Fruit fly (Drosophila melanogaster) whole organism, embryonic: ENCODE measurements around the gene CG4645.

Source experiments
- Atf-2 ChIP-seq: fragments of 200-800 bp; sonication (Bioruptor generic); optimal IDR thresholded peaks from 2 replicates; lab custom pipeline; 2016; ENCODE audit warnings: missing biosample characterization, missing genetic modification characterization
- CG10462 ChIP-seq: fragments of 200-800 bp; sonication (Bioruptor generic); optimal IDR thresholded peaks from 2 replicates; lab custom pipeline; 2016; ENCODE audit warnings: missing biosample characterization, missing genetic modification characterization
- CG10565 ChIP-seq: fragments of 200-800 bp; sonication (Bioruptor generic); optimal IDR thresholded peaks from 3 replicates; lab custom pipeline; 2016; ENCODE audit warnings: missing biosample characterization, mild to moderate bottlenecking, missing genetic modification characterization
- CG11398 ChIP-seq: fragments of 200-800 bp; sonication (Bioruptor generic); optimal IDR thresholded peaks from 2 replicates; lab custom pipeline; 2016; ENCODE audit warnings: missing biosample characterization, missing genetic modification characterization
- CG12104 ChIP-seq: fragments of 200-800 bp; sonication (Bioruptor generic); optimal IDR thresholded peaks from 3 replicates; lab custom pipeline; 2016; ENCODE audit warnings: missing biosample characterization, missing genetic modification characterization
- CG1529 ChIP-seq: fragments of 200-800 bp; sonication (Bioruptor generic); optimal IDR thresholded peaks from 3 replicates; lab custom pipeline; 2018; ENCODE audit warnings: missing biosample characterization, missing genetic modification characterization
- CG17186 ChIP-seq: fragments of 200-800 bp; sonication (Bioruptor generic); optimal IDR thresholded peaks from 3 replicates; lab custom pipeline; 2017; ENCODE audit warnings: missing biosample characterization, missing genetic modification reagents, missing genetic modification characterization
- CG1792 ChIP-seq: fragments of 200-800 bp; sonication (Bioruptor generic); optimal IDR thresholded peaks from 2 replicates; lab custom pipeline; 2016; ENCODE audit warnings: missing biosample characterization, missing genetic modification characterization
- CG2120 ChIP-seq: fragments of 200-800 bp; sonication (Bioruptor generic); optimal IDR thresholded peaks from 3 replicates; lab custom pipeline; 2016; ENCODE audit warnings: missing biosample characterization, missing genetic modification characterization
- CG31365 ChIP-seq: fragments of 200-800 bp; sonication (Bioruptor generic); optimal IDR thresholded peaks from 2 replicates; lab custom pipeline; 2018; ENCODE audit warnings: missing biosample characterization, mild to moderate bottlenecking, missing genetic modification characterization
- CG32767 ChIP-seq: fragments of 200-800 bp; sonication (Bioruptor generic); IDR thresholded peaks from 2 replicates; pipeline ENCODE4 v1.3.6; 2022; ENCODE audit warnings: missing biosample characterization, missing genetic modification characterization
- CG34422 ChIP-seq: fragments of 200-800 bp; sonication (Bioruptor generic); IDR thresholded peaks from 3 replicates; pipeline ENCODE4 v1.3.6; 2022; ENCODE audit warnings: missing biosample characterization, missing genetic modification characterization
- CG3838 ChIP-seq: fragments of 200-800 bp; sonication (Bioruptor generic); optimal IDR thresholded peaks from 3 replicates; lab custom pipeline; 2016; ENCODE audit warnings: missing biosample characterization, missing genetic modification characterization
- CG42726 ChIP-seq: fragments of 200-800 bp; sonication (Bioruptor generic); IDR thresholded peaks from 2 replicates; pipeline ENCODE4 v1.3.6; 2022; ENCODE audit warnings: missing biosample characterization, missing genetic modification characterization; ENCODE audit not compliant: partially characterized antibody
- CG4328 ChIP-seq: fragments of 200-800 bp; sonication (Bioruptor generic); optimal IDR thresholded peaks from 3 replicates; lab custom pipeline; 2017; ENCODE audit warnings: missing biosample characterization, missing genetic modification reagents, missing genetic modification characterization
- CG5245 ChIP-seq: fragments of 200-800 bp; sonication (Bioruptor generic); optimal IDR thresholded peaks from 3 replicates; lab custom pipeline; 2016; ENCODE audit warnings: missing biosample characterization, missing genetic modification characterization
- CG6791 ChIP-seq: fragments of 200-800 bp; sonication (Bioruptor generic); IDR thresholded peaks from 3 replicates; pipeline ENCODE4 v1.3.6; 2022; ENCODE audit warnings: missing biosample characterization, missing genetic modification characterization; ENCODE audit not compliant: partially characterized antibody
- CG8089 ChIP-seq: fragments of 200-800 bp; sonication (Bioruptor generic); optimal IDR thresholded peaks from 3 replicates; lab custom pipeline; 2016; ENCODE audit warnings: missing biosample characterization, missing genetic modification characterization
- CG8359 ChIP-seq: fragments of 200-800 bp; sonication (Bioruptor generic); optimal IDR thresholded peaks from 2 replicates; lab custom pipeline; 2017; ENCODE audit warnings: missing biosample characterization, mild to moderate bottlenecking, missing genetic modification characterization, borderline replicate concordance
- CG8765 ChIP-seq: fragments of 200-800 bp; sonication (Bioruptor generic); IDR thresholded peaks from 2 replicates; pipeline ENCODE4 v1.3.6; 2022; ENCODE audit warnings: missing biosample characterization, missing genetic modification characterization
- CG9817 ChIP-seq: fragments of 200-800 bp; sonication (Bioruptor generic); optimal IDR thresholded peaks from 2 replicates; lab custom pipeline; 2018; ENCODE audit warnings: missing biosample characterization, mild to moderate bottlenecking, missing genetic modification characterization, moderate library complexity
- D ChIP-seq, 2 experiments: fragments of 200-800 bp in 1 of 2; fragments of >200 bp in 1 of 2; sonication (Bioruptor generic) in 1 of 2; optimal IDR thresholded peaks; 2 replicates in 1 of 2; 3 replicates in 1 of 2; lab custom pipeline; 2017; ENCODE audit warnings: mild to moderate bottlenecking in 1 of 2, missing biosample characterization in 1 of 2, missing genetic modification characterization in 1 of 2, missing genetic modification reagents in 1 of 2
- Doc3 ChIP-seq: fragments of 200-800 bp; sonication (Bioruptor generic); IDR thresholded peaks from 3 replicates; pipeline ENCODE4 v1.3.6; 2022; ENCODE audit warnings: missing biosample characterization, missing genetic modification characterization; ENCODE audit not compliant: partially characterized antibody
- H2.0 ChIP-seq: fragments of 200-800 bp; sonication (Bioruptor generic); IDR thresholded peaks from 2 replicates; pipeline ENCODE4 v1.3.6; 2022; ENCODE audit warnings: missing biosample characterization, missing genetic modification characterization
- HLHmδ ChIP-seq: fragments of 200-800 bp; sonication (Bioruptor generic); optimal IDR thresholded peaks from 2 replicates; lab custom pipeline; 2018; ENCODE audit warnings: missing biosample characterization, mild to moderate bottlenecking, missing genetic modification characterization, moderate library complexity
- HmgD ChIP-seq: fragments of 200-800 bp; sonication (Bioruptor generic); optimal IDR thresholded peaks from 3 replicates; lab custom pipeline; 2016; ENCODE audit warnings: missing biosample characterization, missing genetic modification characterization
- HmgZ ChIP-seq: fragments of 200-800 bp; sonication (Bioruptor generic); optimal IDR thresholded peaks from 2 replicates; lab custom pipeline; 2018; ENCODE audit warnings: missing biosample characterization, mild to moderate bottlenecking, missing genetic modification characterization
- MESR4 ChIP-seq: fragments of 200-800 bp; sonication (Bioruptor generic); optimal IDR thresholded peaks from 2 replicates; lab custom pipeline; 2018; ENCODE audit warnings: missing biosample characterization, mild to moderate bottlenecking, missing genetic modification characterization, moderate library complexity
- NC2β ChIP-seq: fragments of 200-800 bp; sonication (Bioruptor generic); optimal IDR thresholded peaks from 2 replicates; lab custom pipeline; 2016; ENCODE audit warnings: missing biosample characterization, missing genetic modification characterization
- Usf ChIP-seq: fragments of 200-800 bp; sonication (Bioruptor generic); optimal IDR thresholded peaks from 2 replicates; lab custom pipeline; 2017; ENCODE audit warnings: missing genotype, missing biosample characterization, missing genetic modification characterization
- abd-A ChIP-seq: fragments of 200-800 bp; sonication (Bioruptor generic); optimal IDR thresholded peaks from 3 replicates; lab custom pipeline; 2019; ENCODE audit warnings: missing biosample characterization, mild to moderate bottlenecking, missing genetic modification characterization, moderate library complexity
- ash1 ChIP-seq: fragments of 200-800 bp; sonication (Bioruptor generic); optimal IDR thresholded peaks from 2 replicates; lab custom pipeline; 2018; ENCODE audit warnings: missing biosample characterization, mild to moderate bottlenecking, missing genetic modification characterization
- bigmax ChIP-seq: fragments of 200-800 bp; sonication (Bioruptor generic); optimal IDR thresholded peaks from 2 replicates; lab custom pipeline; 2018; ENCODE audit warnings: missing biosample characterization, mild to moderate bottlenecking, missing genetic modification characterization
- btn ChIP-seq: fragments of 200-800 bp; sonication (Bioruptor generic); optimal IDR thresholded peaks from 2 replicates; lab custom pipeline; 2016; ENCODE audit warnings: missing biosample characterization, missing genetic modification characterization
- da ChIP-seq: fragments of 200-800 bp; sonication (Bioruptor generic); optimal IDR thresholded peaks from 2 replicates; lab custom pipeline; 2016; ENCODE audit warnings: missing biosample characterization, missing genetic modification characterization
- dati ChIP-seq: fragments of 200-800 bp; sonication (Bioruptor generic); IDR thresholded peaks from 2 replicates; pipeline ENCODE4 v1.3.6; 2022; ENCODE audit warnings: missing biosample characterization, missing genetic modification characterization
- fd64A ChIP-seq: fragments of 200-800 bp; sonication (Bioruptor generic); optimal IDR thresholded peaks from 3 replicates; lab custom pipeline; 2018; ENCODE audit warnings: missing biosample characterization, mild to moderate bottlenecking, missing genetic modification characterization
- ftz-f1 ChIP-seq: fragments of 200-800 bp; sonication (Bioruptor generic); optimal IDR thresholded peaks from 2 replicates; lab custom pipeline; 2016; ENCODE audit warnings: missing biosample characterization, missing genetic modification characterization
- grn ChIP-seq: fragments of 200-800 bp; sonication (Bioruptor generic); optimal IDR thresholded peaks from 3 replicates; lab custom pipeline; 2017; ENCODE audit warnings: missing biosample characterization, missing genetic modification characterization
- lilli ChIP-seq: fragments of 200-800 bp; sonication (Bioruptor generic); optimal IDR thresholded peaks from 3 replicates; lab custom pipeline; 2016; ENCODE audit warnings: missing biosample characterization, missing genetic modification characterization
- mirr ChIP-seq: fragments of 200-800 bp; sonication (Bioruptor generic); optimal IDR thresholded peaks from 3 replicates; lab custom pipeline; 2018; ENCODE audit warnings: missing biosample characterization, mild to moderate bottlenecking, missing genetic modification characterization
- mld ChIP-seq: fragments of 200-800 bp; sonication (Bioruptor generic); IDR thresholded peaks from 3 replicates; pipeline ENCODE4 v1.3.6; 2022; ENCODE audit warnings: missing biosample characterization, missing genetic modification characterization; ENCODE audit not compliant: partially characterized antibody
- nerfin-2 ChIP-seq: fragments of 200-800 bp; sonication (Bioruptor generic); IDR thresholded peaks from 2 replicates; pipeline ENCODE4 v1.3.6; 2022; ENCODE audit warnings: missing biosample characterization, missing genetic modification characterization; ENCODE audit not compliant: partially characterized antibody
- org-1 ChIP-seq: fragments of 200-800 bp; sonication (Bioruptor generic); optimal IDR thresholded peaks from 2 replicates; lab custom pipeline; 2017; ENCODE audit warnings: missing biosample characterization, missing genetic modification characterization
- pb ChIP-seq: fragments of 200-800 bp; sonication (Bioruptor generic); optimal IDR thresholded peaks from 3 replicates; lab custom pipeline; 2016; ENCODE audit warnings: missing biosample characterization, missing genetic modification characterization
- ro ChIP-seq: fragments of 200-800 bp; sonication (Bioruptor generic); IDR thresholded peaks from 2 replicates; pipeline ENCODE4 v1.3.6; 2022; ENCODE audit warnings: missing biosample characterization, missing genetic modification characterization
- slp2 ChIP-seq: fragments of 200-800 bp; sonication (Bioruptor generic); optimal IDR thresholded peaks from 2 replicates; lab custom pipeline; 2016; ENCODE audit warnings: missing biosample characterization, missing genetic modification characterization
- stwl ChIP-seq: fragments of 200-800 bp; sonication (Bioruptor generic); optimal IDR thresholded peaks from 3 replicates; lab custom pipeline; 2018; ENCODE audit warnings: missing biosample characterization, mild to moderate bottlenecking, missing genetic modification characterization, moderate library complexity
- tgo ChIP-seq: fragments of 200-800 bp; sonication (Bioruptor generic); IDR thresholded peaks from 3 replicates; pipeline ENCODE4 v1.3.6; 2022; ENCODE audit warnings: missing biosample characterization, missing genetic modification characterization
- tna ChIP-seq: fragments of 200-800 bp; sonication (Bioruptor generic); IDR thresholded peaks from 2 replicates; pipeline ENCODE4 v1.3.6; 2022; ENCODE audit warnings: missing biosample characterization, missing genetic modification characterization; ENCODE audit not compliant: partially characterized antibody

The CG4645 gene

DNA sequence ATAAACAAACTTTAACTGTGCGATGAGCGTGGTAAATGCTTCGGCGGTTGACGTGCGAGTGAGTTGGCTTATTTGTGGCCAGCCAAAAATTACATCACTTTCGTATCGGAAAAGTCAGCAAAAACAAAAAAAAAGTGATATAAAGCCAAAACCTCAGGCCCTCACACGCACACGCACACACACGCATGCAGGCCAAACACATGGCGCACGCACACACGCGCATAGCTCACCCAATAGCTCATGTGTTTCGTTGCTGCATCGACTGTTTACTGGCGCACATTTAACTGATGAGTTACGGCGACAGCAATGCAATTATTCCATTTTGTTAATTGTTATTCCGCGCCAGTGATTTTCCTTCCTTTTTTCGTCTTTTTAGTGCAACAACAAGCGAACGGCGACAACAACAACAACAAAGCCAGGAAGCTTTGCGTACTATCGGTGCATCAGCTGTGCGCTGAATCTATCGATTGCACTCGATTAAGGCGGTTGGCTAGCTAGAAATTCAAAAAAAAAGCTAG, 6.6 kb upstream of the CG4645 start, which contains the start of gene Flad1 (continued):
- TF ChIP-seq CG8359 (GFP tag; lab: Kevin White, UChicago) = no peak
- TF ChIP-seq ro = no peak
- TF ChIP-seq Atf-2 = no peak
- TF ChIP-seq HLHmδ (GFP tag; lab: Kevin White, UChicago) = no peak
- no peak for TF ChIP-seq HmgD (GFP tag; lab: Kevin White, UChicago)
- TF ChIP-seq tna = no peak
- TF ChIP-seq CG3838 (GFP tag; lab: Kevin White, UChicago) = no peak
- TF ChIP-seq CG42726 (GFP tag; lab: Robert Waterston, UW) = no peak
- no peak for TF ChIP-seq CG2120 (GFP tag; lab: Kevin White, UChicago)
- no peak for TF ChIP-seq pb
- peak; percentile 25; the same call in 1 of the 3 replicates for TF ChIP-seq CG34422 (GFP tag; lab: Robert Waterston, UW)
- no peak for TF ChIP-seq grn (GFP tag; lab: Kevin White, UChicago)
- no peak for TF ChIP-seq CG8089 (GFP tag; lab: Kevin White, UChicago)
- TF ChIP-seq CG31365 (tag; lab: Kevin White, UChicago) = no peak
- no peak for TF ChIP-seq CG1792
- no peak for TF ChIP-seq lilli (GFP tag; lab: Kevin White, UChicago)
- no peak for TF ChIP-seq D (optimal IDR thresholded peaks at IDR 0.05; lab: Kevin White, UChicago)
- no peak for TF ChIP-seq D (GFP tag; optimal IDR thresholded peaks at IDR 0.05; lab: Kevin White, UChicago)
- no peak for TF ChIP-seq CG11398 (GFP tag; lab: Kevin White, UChicago)
- no peak for TF ChIP-seq CG1529 (GFP tag; lab: Kevin White, UChicago)
- TF ChIP-seq tgo (GFP tag; lab: Robert Waterston, UW) = no peak
- TF ChIP-seq CG32767 (GFP tag; lab: Robert Waterston, UW) = no peak
- TF ChIP-seq mld (GFP tag; lab: Robert Waterston, UW) = peak; percentile 37; the same call in 1 of the 3 replicates
- no peak for TF ChIP-seq CG6791
- no peak for TF ChIP-seq CG4328 (GFP tag; lab: Kevin White, UChicago)
- no peak for TF ChIP-seq CG5245 (GFP tag; lab: Kevin White, UChicago)
- no peak for TF ChIP-seq CG10462
- TF ChIP-seq dati (GFP tag; lab: Robert Waterston, UW) = no peak
- TF ChIP-seq CG8765 (GFP tag; lab: Robert Waterston, UW) = no peak
- no peak for TF ChIP-seq CG9817 (tag; lab: Kevin White, UChicago)
- no peak for TF ChIP-seq fd64A (GFP tag; lab: Kevin White, UChicago)
- peak; percentile 86 for TF ChIP-seq CG17186 (GFP tag; lab: Kevin White, UChicago)
- TF ChIP-seq Doc3 (GFP tag; lab: Robert Waterston, UW) = 0 out of 3 replicates have a peak, but pooled peaks have one; percentile 41
- TF ChIP-seq CG12104 (GFP tag; lab: Kevin White, UChicago) = no peak
- TF ChIP-seq H2.0 (GFP tag; lab: Robert Waterston, UW) = no peak
- TF ChIP-seq MESR4 (GFP tag; lab: Kevin White, UChicago) = peak; percentile 68
- TF ChIP-seq HmgZ = no peak
- no peak for TF ChIP-seq bigmax (GFP tag; lab: Kevin White, UChicago)
- TF ChIP-seq Usf (GFP tag; lab: Kevin White, UChicago) = no peak
- no peak for TF ChIP-seq btn (GFP tag; lab: Kevin White, UChicago)
- TF ChIP-seq slp2 (GFP tag; lab: Kevin White, UChicago) = no peak
- no peak for TF ChIP-seq mirr (GFP tag; lab: Kevin White, UChicago)
- TF ChIP-seq nerfin-2 (GFP tag; lab: Robert Waterston, UW) = peak; percentile 31; the same call in 1 of the 2 replicates
- no peak for TF ChIP-seq ftz-f1 (GFP tag; lab: Kevin White, UChicago)
- no peak for TF ChIP-seq NC2β
- no peak for TF ChIP-seq CG10565 (GFP tag; lab: Kevin White, UChicago)
- no peak for TF ChIP-seq da (GFP tag; lab: Kevin White, UChicago)
- TF ChIP-seq org-1 = no peak
- TF ChIP-seq abd-A (tag; lab: Kevin White, UChicago) = peak; percentile 16
- no peak for TF ChIP-seq ash1 (GFP tag; lab: Kevin White, UChicago)
- no peak for TF ChIP-seq stwl (tag; lab: Kevin White, UChicago)
